Fruit fly (Drosophila melanogaster): Measurements from ENCODE around the gene CG33061.

CG33061 gene

dm6 chr3L:16289067-16289466, 40.5 kb upstream of the CG33061 start (continued):
- TF ChIP-seq CG14965 (GFP tag; optimal IDR thresholded peaks at IDR 0.05; ENCODE audit: borderline replicate concordance) = no peak
- TF ChIP-seq onecut (GFP tag; IDR thresholded peaks at IDR 0.05) = 0 out of 2 replicates have a peak, but pooled peaks have one; percentile 7
- no peak for TF ChIP-seq crol (GFP tag; IDR thresholded peaks at IDR 0.05)
- peak; percentile 24 for TF ChIP-seq Hr3 (GFP tag; optimal IDR thresholded peaks at IDR 0.05)
- no peak for TF ChIP-seq Spps (tag; optimal IDR thresholded peaks at IDR 0.05)
- no peak for TF ChIP-seq lbe (GFP tag; optimal IDR thresholded peaks at IDR 0.05)
- TF ChIP-seq CG7271 (tag; optimal IDR thresholded peaks at IDR 0.05) = no peak
- TF ChIP-seq H2.0 (GFP tag; IDR thresholded peaks at IDR 0.05) = no peak
- no peak for TF ChIP-seq ci (GFP tag; IDR thresholded peaks at IDR 0.05)
- TF ChIP-seq CG2199 (GFP tag; IDR thresholded peaks at IDR 0.05) = no peak
- TF ChIP-seq sisA (GFP tag; IDR thresholded peaks at IDR 0.05) = peak; percentile 15; the same call in 1 of the 2 replicates
- no peak for TF ChIP-seq CG15479 (GFP tag; optimal IDR thresholded peaks at IDR 0.05)
- no peak for TF ChIP-seq en (GFP tag; optimal IDR thresholded peaks at IDR 0.05)
- no peak for TF ChIP-seq mirr (GFP tag; optimal IDR thresholded peaks at IDR 0.05)
- no peak for TF ChIP-seq h (optimal IDR thresholded peaks at IDR 0.05)
- no peak for TF ChIP-seq CG6272 (GFP tag; IDR thresholded peaks at IDR 0.05)
- no peak for TF ChIP-seq CG11398 (GFP tag; optimal IDR thresholded peaks at IDR 0.05)
- no peak for TF ChIP-seq CG11093 (GFP tag; IDR thresholded peaks at IDR 0.05)
- peak; percentile 65 for TF ChIP-seq gem (tag; optimal IDR thresholded peaks at IDR 0.05)
- no peak for TF ChIP-seq slp2 (GFP tag; optimal IDR thresholded peaks at IDR 0.05)
- 0 out of 2 replicates have a peak, but pooled peaks have one; percentile 20 for TF ChIP-seq Nf-YA (GFP tag; IDR thresholded peaks at IDR 0.05)
- TF ChIP-seq CG4854 (GFP tag; optimal IDR thresholded peaks at IDR 0.05) = no peak
- no peak for TF ChIP-seq Dek (tag; optimal IDR thresholded peaks at IDR 0.05)
- peak; percentile 64; the same call in 1 of the 2 replicates for TF ChIP-seq esg (GFP tag; conservative IDR thresholded peaks at IDR 0.05)
- TF ChIP-seq grn (GFP tag; optimal IDR thresholded peaks at IDR 0.05) = no peak
- no peak for TF ChIP-seq CG3281 (GFP tag; optimal IDR thresholded peaks at IDR 0.05)
- TF ChIP-seq z (GFP tag; IDR thresholded peaks at IDR 0.05) = no peak
- TF ChIP-seq Adf1 (GFP tag; IDR thresholded peaks at IDR 0.05) = no peak
- no peak for TF ChIP-seq CG6791 (GFP tag; IDR thresholded peaks at IDR 0.05; ENCODE audit: partially characterized antibody)
- no peak for TF ChIP-seq CG34376 (GFP tag; optimal IDR thresholded peaks at IDR 0.05)
- TF ChIP-seq vfl (GFP tag; optimal IDR thresholded peaks at IDR 0.05) = no peak
- TF ChIP-seq unpg (GFP tag; optimal IDR thresholded peaks at IDR 0.05) = peak; percentile 59
- TF ChIP-seq ash1 (GFP tag; optimal IDR thresholded peaks at IDR 0.05) = no peak
- TF ChIP-seq nerfin-1 (tag; optimal IDR thresholded peaks at IDR 0.05) = no peak
- TF ChIP-seq CG10209 (GFP tag; optimal IDR thresholded peaks at IDR 0.05) = peak; percentile 23
- no peak for TF ChIP-seq CG13894 (tag; optimal IDR thresholded peaks at IDR 0.05)
- TF ChIP-seq lola (GFP tag; optimal IDR thresholded peaks at IDR 0.05) = no peak
- peak; percentile 11 for TF ChIP-seq CG13775 (GFP tag; optimal IDR thresholded peaks at IDR 0.05)
- 0 out of 2 replicates have a peak, but pooled peaks have one; percentile 9 for TF ChIP-seq CG10321 (GFP tag; IDR thresholded peaks at IDR 0.05)
- 0 out of 4 replicates have a peak, but pooled peaks have one; percentile 13 for TF ChIP-seq Gug (GFP tag; IDR thresholded peaks at IDR 0.05)
- 0 out of 3 replicates have a peak, but pooled peaks have one; percentile 27 for TF ChIP-seq CG11695 (GFP tag; IDR thresholded peaks at IDR 0.05)
- TF ChIP-seq CG11696 (GFP tag; IDR thresholded peaks at IDR 0.05) = peak; percentile 44; the same call in 1 of the 2 replicates
- TF ChIP-seq Nf-YC (tag; optimal IDR thresholded peaks at IDR 0.05) = no peak
- TF ChIP-seq Mes4 (GFP tag; optimal IDR thresholded peaks at IDR 0.05) = no peak
- TF ChIP-seq Bteb2 (GFP tag; optimal IDR thresholded peaks at IDR 0.05) = no peak
- no peak for TF ChIP-seq Side (GFP tag; optimal IDR thresholded peaks at IDR 0.05)
- TF ChIP-seq tin (GFP tag; optimal IDR thresholded peaks at IDR 0.05) = peak; percentile 10
- TF ChIP-seq Pdp1 (GFP tag; optimal IDR thresholded peaks at IDR 0.05) = no peak
- TF ChIP-seq Sox102F (GFP tag; optimal IDR thresholded peaks at IDR 0.05) = peak; percentile 31
- no peak for TF ChIP-seq Hmx (GFP tag; optimal IDR thresholded peaks at IDR 0.05)
- TF ChIP-seq TFAM (GFP tag; optimal IDR thresholded peaks at IDR 0.05) = no peak
- TF ChIP-seq vvl (GFP tag; IDR thresholded peaks at IDR 0.05) = peak; percentile 40; the same call in 1 of the 2 replicates
